Worm (Caenorhabditis elegans): ENCODE data around the gene col-185.

col-185 gene

ce11 chrX:13511796-13512195 is 899 bp upstream of the col-185 start (continued):
- TF ChIP-seq snpc-4 (GFP tag; optimal IDR thresholded peaks at IDR 0.05) = peak; percentile 64
- peak; percentile 55 to 82 (median 74) for TF ChIP-seq snpc-4 (tag; optimal IDR thresholded peaks at IDR 0.05)
- no peak for TF ChIP-seq dpl-1 (GFP tag; optimal IDR thresholded peaks at IDR 0.05)
- TF ChIP-seq attf-5 (GFP tag; optimal IDR thresholded peaks at IDR 0.05) = peak; percentile 53
- TF ChIP-seq F23B12.7 (tag; optimal IDR thresholded peaks at IDR 0.05; ENCODE audit: insufficient read depth) = peak; percentile 8
- TF ChIP-seq ztf-18 (tag; optimal IDR thresholded peaks at IDR 0.05) = peak; percentile 67
- TF ChIP-seq bed-2 (GFP tag; IDR thresholded peaks at IDR 0.05) = no peak
- peak in 1 of 3 experiments; percentile 71 for TF ChIP-seq lin-35 (GFP tag; optimal IDR thresholded peaks at IDR 0.05)
- TF ChIP-seq sptf-2 (GFP tag; optimal IDR thresholded peaks at IDR 0.05) = no peak
- no peak for TF ChIP-seq nhr-27 (tag; optimal IDR thresholded peaks at IDR 0.05)
- peak; percentile 52 for TF ChIP-seq atf-7 (tag; optimal IDR thresholded peaks at IDR 0.05)
- no peak for TF ChIP-seq lsl-1 (GFP tag; optimal IDR thresholded peaks at IDR 0.05)
- no peak for TF ChIP-seq egrh-3 (GFP tag; IDR thresholded peaks at IDR 0.05)
- peak; percentile 40 for TF ChIP-seq T07F8.4 (tag; optimal IDR thresholded peaks at IDR 0.05)
- no peak for TF ChIP-seq B0019.2 (GFP tag; conservative IDR thresholded peaks at IDR 0.05)
- peak; percentile 68 for TF ChIP-seq ceh-27 (GFP tag; optimal IDR thresholded peaks at IDR 0.05)
- TF ChIP-seq aptf-3 (GFP tag; IDR thresholded peaks at IDR 0.05) = 0 out of 2 replicates have a peak, but pooled peaks have one; percentile 42
- peak; percentile 92 for TF ChIP-seq him-1 (tag; optimal IDR thresholded peaks at IDR 0.05)
- peak; percentile 6 for TF ChIP-seq ceh-79 (tag; optimal IDR thresholded peaks at IDR 0.05)
- peak; percentile 34 for TF ChIP-seq zim-3 (tag; optimal IDR thresholded peaks at IDR 0.05)
- no peak for TF ChIP-seq F57C9.4 (tag; optimal IDR thresholded peaks at IDR 0.05)
- TF ChIP-seq egl-18 (GFP tag; IDR thresholded peaks at IDR 0.05) = no peak
- peak; percentile 65; the same call in 1 of the 2 replicates for TF ChIP-seq Y53F4B.3 (GFP tag; IDR thresholded peaks at IDR 0.05)
- no peak for TF ChIP-seq B0035.1 (tag; optimal IDR thresholded peaks at IDR 0.05)
- no peak for TF ChIP-seq attf-6 (GFP tag; IDR thresholded peaks at IDR 0.05)
- peak; percentile 54 for TF ChIP-seq unc-130 (GFP tag; optimal IDR thresholded peaks at IDR 0.05)
- no peak for TF ChIP-seq cebp-1 (GFP tag; IDR thresholded peaks at IDR 0.05)
- no peak for TF ChIP-seq cebp-1 (tag; optimal IDR thresholded peaks at IDR 0.05)
- TF ChIP-seq lin-40 (tag; optimal IDR thresholded peaks at IDR 0.05) = peak; percentile 80
- peak; percentile 50 for TF ChIP-seq mxl-1 (tag; optimal IDR thresholded peaks at IDR 0.05)
- no peak for TF ChIP-seq mel-28 (tag; optimal IDR thresholded peaks at IDR 0.05; ENCODE audit: borderline replicate concordance)
- TF ChIP-seq attf-3 (GFP tag; conservative IDR thresholded peaks at IDR 0.05) = peak; percentile 57
- no peak for TF ChIP-seq pha-4 (tag; optimal IDR thresholded peaks at IDR 0.05)
- no peak for TF ChIP-seq ztf-6 (GFP tag; IDR thresholded peaks at IDR 0.05)
- peak; percentile 89 for TF ChIP-seq nfyb-1 (GFP tag; IDR thresholded peaks at IDR 0.05)
- TF ChIP-seq sea-2 (GFP tag; IDR thresholded peaks at IDR 0.05) = no peak
- TF ChIP-seq ets-4 (GFP tag; optimal IDR thresholded peaks at IDR 0.05) = no peak
- peak; percentile 51 to 70 for TF ChIP-seq rec-8 (tag; optimal IDR thresholded peaks at IDR 0.05)
- TF ChIP-seq nfya-1 (tag; optimal IDR thresholded peaks at IDR 0.05; ENCODE audit: borderline replicate concordance, insufficient read depth) = no peak
- TF ChIP-seq C17E4.6 (GFP tag; IDR thresholded peaks at IDR 0.05) = 0 out of 2 replicates have a peak, but pooled peaks have one; percentile 9
- peak; percentile 65 for TF ChIP-seq chd-7 (tag; optimal IDR thresholded peaks at IDR 0.05)
- no peak; the same call in 1 of the 2 replicates for TF ChIP-seq Y67H2A.10 (GFP tag; conservative IDR thresholded peaks at IDR 0.05)
- no peak for TF ChIP-seq bed-1 (GFP tag; IDR thresholded peaks at IDR 0.05)
- TF ChIP-seq D2030.7 (GFP tag; IDR thresholded peaks at IDR 0.05) = peak; percentile 77
- TF ChIP-seq lsy-27 (tag; optimal IDR thresholded peaks at IDR 0.05; ENCODE audit: borderline replicate concordance, insufficient read depth) = no peak
- peak; percentile 34 for TF ChIP-seq repo-1 (tag; optimal IDR thresholded peaks at IDR 0.05)
- TF ChIP-seq B0261.1 (tag; optimal IDR thresholded peaks at IDR 0.05) = peak; percentile 87
- TF ChIP-seq ceh-58 (GFP tag; IDR thresholded peaks at IDR 0.05) = no peak
